Fruit fly (Drosophila melanogaster): ENCODE measurements around the gene Gagr.

Gagr gene

dm6 chr3L:16385252-16385879 is 9.0 kb upstream of the Gagr start (continued):
- no peak for TF ChIP-seq fd85E (GFP tag; optimal IDR thresholded peaks at IDR 0.05)
- TF ChIP-seq CG4318 (GFP tag; optimal IDR thresholded peaks at IDR 0.05) = no peak
- no peak for TF ChIP-seq CG11294 (GFP tag; IDR thresholded peaks at IDR 0.05)
- TF ChIP-seq ss (GFP tag; optimal IDR thresholded peaks at IDR 0.05) = peak; percentile 83
- no peak for TF ChIP-seq CG3032 (tag; optimal IDR thresholded peaks at IDR 0.05)
- TF ChIP-seq fd59A (GFP tag; optimal IDR thresholded peaks at IDR 0.05) = no peak
- TF ChIP-seq OdsH (GFP tag; optimal IDR thresholded peaks at IDR 0.05) = no peak
- no peak for TF ChIP-seq CG1621 (tag; optimal IDR thresholded peaks at IDR 0.05)
- no peak for TF ChIP-seq esn (GFP tag; optimal IDR thresholded peaks at IDR 0.05)
- peak; percentile 19 for TF ChIP-seq CG6276 (GFP tag; optimal IDR thresholded peaks at IDR 0.05)
- peak; percentile 32 for TF ChIP-seq Sox14 (GFP tag; optimal IDR thresholded peaks at IDR 0.05)
- no peak for TF ChIP-seq Lpt (GFP tag; optimal IDR thresholded peaks at IDR 0.05)
- peak; percentile 36 for TF ChIP-seq fkh (GFP tag; optimal IDR thresholded peaks at IDR 0.05)
- TF ChIP-seq acj6 (GFP tag; optimal IDR thresholded peaks at IDR 0.05) = no peak
- TF ChIP-seq CG6792 (GFP tag; optimal IDR thresholded peaks at IDR 0.05) = no peak
- TF ChIP-seq pdm3 (GFP tag; optimal IDR thresholded peaks at IDR 0.05) = no peak

- TF ChIP-seq CG1621 (tag; optimal IDR thresholded peaks at IDR 0.05) (no peak), CG11902 (GFP tag; optimal IDR thresholded peaks at IDR 0.05) (peak; percentile 49), CG6854 (GFP tag; optimal IDR thresholded peaks at IDR 0.05) (no peak), CG3032 (tag; optimal IDR thresholded peaks at IDR 0.05) (peak; percentile 57), Hr39 (GFP tag; optimal IDR thresholded peaks at IDR 0.05) (peak; percentile 42), acj6 (GFP tag; optimal IDR thresholded peaks at IDR 0.05) (peak; percentile 63), Met (GFP tag; optimal IDR thresholded peaks at IDR 0.05) (peak; percentile 20), achi (GFP tag; optimal IDR thresholded peaks at IDR 0.05) (peak; percentile 82), topi (GFP tag; optimal IDR thresholded peaks at IDR 0.05) (no peak), cyc (GFP tag; optimal IDR thresholded peaks at IDR 0.05) (peak; percentile 61), Eip78C (GFP tag) (peak; percentile 44), CG6792 (GFP tag; optimal IDR thresholded peaks at IDR 0.05) (peak; percentile 12), Sox15 (GFP tag; optimal IDR thresholded peaks at IDR 0.05) (peak; percentile 54), CG10669 (GFP tag; optimal IDR thresholded peaks at IDR 0.05) (peak; percentile 16), Hr4 (GFP tag; optimal IDR thresholded peaks at IDR 0.05) (peak; percentile 37), ss (GFP tag; optimal IDR thresholded peaks at IDR 0.05) (no peak), CG32006 (GFP tag; optimal IDR thresholded peaks at IDR 0.05) (peak; percentile 42), CG16779 (tag; optimal IDR thresholded peaks at IDR 0.05) (no peak), CG31627 (GFP tag; optimal IDR thresholded peaks at IDR 0.05) (peak; percentile 67), Eip93F (GFP tag; optimal IDR thresholded peaks at IDR 0.05) (no peak), vri (GFP tag; optimal IDR thresholded peaks at IDR 0.05) (no peak), salr (GFP tag; optimal IDR thresholded peaks at IDR 0.05) (peak in 1 of 2 experiments; percentile 40), CG6163 (GFP tag; IDR thresholded peaks at IDR 0.05) (0 out of 3 replicates have a peak, but pooled peaks have one; percentile 40), Eip75B (GFP tag; optimal IDR thresholded peaks at IDR 0.05) (peak; percentile 7), CG7368 (GFP tag; optimal IDR thresholded peaks at IDR 0.05) (no peak), CG6276 (GFP tag; optimal IDR thresholded peaks at IDR 0.05) (no peak), pdm3 (GFP tag; optimal IDR thresholded peaks at IDR 0.05) (no peak), lz (GFP tag; optimal IDR thresholded peaks at IDR 0.05) (peak; percentile 34), Sox14 (GFP tag; optimal IDR thresholded peaks at IDR 0.05) (no peak), CG11294 (GFP tag; IDR thresholded peaks at IDR 0.05) (peak; percentile 31; the same call in 1 of the 2 replicates), Blimp-1 (GFP tag; optimal IDR thresholded peaks at IDR 0.05) (no peak), fd85E (GFP tag; optimal IDR thresholded peaks at IDR 0.05) (no peak), CG11762 (GFP tag; optimal IDR thresholded peaks at IDR 0.05; ENCODE audit: insufficient read depth) (no peak), net (GFP tag; optimal IDR thresholded peaks at IDR 0.05) (no peak), fd59A (GFP tag; optimal IDR thresholded peaks at IDR 0.05) (no peak), CG4318 (GFP tag; optimal IDR thresholded peaks at IDR 0.05) (peak; percentile 12), Ets21C (GFP tag; optimal IDR thresholded peaks at IDR 0.05) (peak; percentile 23), esn (GFP tag; optimal IDR thresholded peaks at IDR 0.05) (peak; percentile 46), CG8632 (GFP tag; optimal IDR thresholded peaks at IDR 0.05) (no peak), CG10631 (GFP tag; optimal IDR thresholded peaks at IDR 0.05) (peak; percentile 52), dac (GFP tag; optimal IDR thresholded peaks at IDR 0.05) (no peak), Lpt (GFP tag; optimal IDR thresholded peaks at IDR 0.05) (no peak), CG15336 (GFP tag; IDR thresholded peaks at IDR 0.05) (peak; percentile 23; the same call in 1 of the 2 replicates)
Measured at dm6 chr3L:16385880-16386584, 8.4 kb upstream of the Gagr start, which contains the start of the genes Agpat3 and RAF2. Agpat3 (minus strand) TSS chr3L:16385957. RAF2 (plus strand) TSS chr3L:16386327.

Measured in whole organism, prepupa.